Fruit fly (Drosophila melanogaster): Measurements from ENCODE around the gene CG10801.

DNA sequence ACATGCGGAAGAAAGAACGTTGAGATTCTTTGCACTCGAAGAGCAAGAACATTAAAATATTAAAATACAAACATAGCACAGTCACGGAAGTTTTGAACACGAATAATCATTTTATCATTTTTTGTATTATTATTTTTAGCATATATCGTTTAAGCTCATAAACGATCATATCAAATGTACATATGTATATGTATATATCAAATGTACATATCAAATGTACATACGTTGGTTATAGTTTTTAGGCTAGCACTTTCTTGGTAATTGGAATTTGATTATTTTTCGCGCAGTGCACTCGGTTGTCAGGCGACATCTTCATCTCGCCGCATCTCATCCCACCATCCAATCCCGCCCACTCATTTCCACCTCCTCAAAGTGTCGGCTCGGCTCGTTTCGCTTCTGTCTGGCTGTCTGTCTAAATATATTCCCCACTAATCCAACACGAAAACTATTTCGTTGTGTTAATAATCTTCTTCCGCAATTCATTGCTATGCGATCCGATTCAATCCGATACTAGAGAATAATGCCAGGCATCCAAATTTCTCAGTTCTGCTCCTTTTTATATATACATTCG lies 4.9 kb upstream of the CG10801 start:
- TF ChIP-seq psq (optimal IDR thresholded peaks at IDR 0.05) (no peak), usp (GFP tag; optimal IDR thresholded peaks at IDR 0.05) (no peak), CG8478 (optimal IDR thresholded peaks at IDR 0.05) (no peak), EcR (GFP tag; optimal IDR thresholded peaks at IDR 0.05) (no peak)

All from whole organism.